Worm (Caenorhabditis elegans) whole organism, mixed stage, embryonic: ENCODE results near the gene E03H12.7.

ENCODE experiments used
- cnd-1 ChIP-seq: fragments of 200-800 bp; sonication (Bioruptor generic); optimal IDR thresholded peaks from 2 replicates; lab custom pipeline; 2018; ENCODE audit warnings: mild to moderate bottlenecking, missing genetic modification characterization, missing compliant biosample characterization
- mep-1 ChIP-seq: fragments of 150-350 bp; optimal IDR thresholded peaks from 2 replicates; lab custom pipeline; 2017; ENCODE audit warnings: missing biosample characterization, missing genetic modification reagents, missing genetic modification characterization, inconsistent platforms
- nhr-237 ChIP-seq: fragments of 150-350 bp; optimal IDR thresholded peaks from 2 replicates; lab custom pipeline; 2014; ENCODE audit warnings: missing biosample characterization, missing genetic modification characterization
- unc-62 ChIP-seq: fragments of 150-350 bp; optimal IDR thresholded peaks from 2 replicates; lab custom pipeline; 2014; ENCODE audit warnings: missing biosample characterization, missing genetic modification reagents, missing genetic modification characterization

DNA sequence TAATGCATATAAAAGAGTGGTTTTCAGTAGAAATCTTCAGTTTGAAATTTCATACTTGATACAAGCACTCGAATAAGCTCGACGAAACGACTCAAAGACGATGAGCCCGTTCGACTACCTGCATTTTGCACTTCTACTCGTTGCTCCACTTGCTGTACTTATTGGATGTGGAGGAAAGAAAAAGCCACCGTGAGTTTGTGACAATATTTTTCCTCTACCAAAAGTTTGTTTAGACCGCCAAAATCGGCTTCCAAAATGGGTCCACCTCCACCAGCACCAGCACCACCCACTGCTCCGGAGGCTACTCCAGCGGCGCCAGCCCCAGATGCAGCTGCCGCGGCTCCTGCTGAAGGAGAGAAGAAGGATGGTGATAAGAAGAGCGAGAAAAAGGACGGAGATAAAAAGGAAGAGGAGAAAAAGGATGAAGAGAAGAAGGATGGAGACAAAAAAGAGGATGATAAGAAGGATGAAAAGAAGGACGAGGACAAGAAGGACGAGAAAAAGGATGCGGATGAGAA, 11.2 kb downstream of the E03H12.7 start, which contains the start of gene E03H12.5:
- TF ChIP-seq nhr-237, result no peak
- TF ChIP-seq unc-62 (GFP tag; lab: Kevin White, UChicago), result no peak
- TF ChIP-seq mep-1 (tag; lab: Kevin White, UChicago), result no peak
- no peak for TF ChIP-seq cnd-1 (tag; lab: Kevin White, UChicago)
